Worm (Caenorhabditis elegans): ENCODE measurements around the gene T28D6.5.

DNA sequence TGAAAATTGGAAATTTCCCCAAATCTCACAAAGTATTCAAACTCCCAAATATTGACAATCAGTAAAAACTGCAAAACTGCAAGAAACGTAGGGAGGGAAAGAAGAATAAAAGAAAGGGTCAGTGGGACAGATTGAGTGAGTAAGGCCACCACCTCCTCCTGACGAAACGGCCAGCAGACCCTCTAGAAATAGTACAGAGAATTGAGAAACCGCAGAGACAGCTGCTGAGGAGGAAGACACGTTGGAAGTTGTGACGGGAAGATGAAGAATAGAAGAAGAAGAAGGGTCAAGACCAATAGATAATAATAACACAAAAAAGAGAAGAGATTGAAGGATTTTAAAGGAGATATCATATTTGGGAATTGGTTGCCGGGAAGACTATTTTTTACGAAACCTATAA, 47.1 kb downstream of the T28D6.5 start:
- TF ChIP-seq scrt-1 (GFP tag; IDR thresholded peaks at IDR 0.05) = no peak
- no peak for TF ChIP-seq pes-1 (GFP tag; IDR thresholded peaks at IDR 0.05)
- TF ChIP-seq flt-1 (GFP tag; IDR thresholded peaks at IDR 0.05) = no peak
- no peak for TF ChIP-seq sea-1 (GFP tag; conservative IDR thresholded peaks at IDR 0.05)
- TF ChIP-seq ama-1 (optimal IDR thresholded peaks at IDR 0.05) = no peak
- no peak for TF ChIP-seq tra-4 (tag; optimal IDR thresholded peaks at IDR 0.05)
- TF ChIP-seq hmg-4 (GFP tag; optimal IDR thresholded peaks at IDR 0.05) = no peak
- TF ChIP-seq ceh-13 (GFP tag; optimal IDR thresholded peaks at IDR 0.05) = no peak
- no peak for TF ChIP-seq hnd-1 (tag; optimal IDR thresholded peaks at IDR 0.05)
- TF ChIP-seq tbx-11 (GFP tag; IDR thresholded peaks at IDR 0.05) = no peak
- no peak for TF ChIP-seq aly-1 (tag; optimal IDR thresholded peaks at IDR 0.05)
- TF ChIP-seq F13C5.2 (tag; optimal IDR thresholded peaks at IDR 0.05) = no peak
- TF ChIP-seq ets-7 (tag; optimal IDR thresholded peaks at IDR 0.05) = no peak
